Fruit fly (Drosophila melanogaster): ENCODE measurements around the gene Ir85a.

- no peak for TF ChIP-seq ara (GFP tag; IDR thresholded peaks at IDR 0.05)
- TF ChIP-seq zfh2 (GFP tag; optimal IDR thresholded peaks at IDR 0.05) = no peak
- TF ChIP-seq CG34422 (GFP tag; IDR thresholded peaks at IDR 0.05) = no peak
- no peak for TF ChIP-seq CG11456 (GFP tag; IDR thresholded peaks at IDR 0.05)
- TF ChIP-seq psq (GFP tag; optimal IDR thresholded peaks at IDR 0.05) = no peak
- TF ChIP-seq lmd (GFP tag; IDR thresholded peaks at IDR 0.05) = no peak
- TF ChIP-seq tap (tag; optimal IDR thresholded peaks at IDR 0.05) = no peak
- no peak for TF ChIP-seq Hand (GFP tag; optimal IDR thresholded peaks at IDR 0.05)
- TF ChIP-seq CTCF (GFP tag; optimal IDR thresholded peaks at IDR 0.05) = no peak
These were observed 3.8 kb downstream of the Ir85a start for dm6 chr3R:8798332-8798731.

Data from whole organism, embryonic.